Fruit fly (Drosophila melanogaster) whole organism, embryonic: ENCODE results near the gene Nrd1.
A peak's percentile ranks its signal among the peaks of the same experiment; 100 is the strongest.

ENCODE experiments used
- Asciz ChIP-seq: fragments of 200-800 bp; sonication (Bioruptor generic); optimal IDR thresholded peaks from 2 replicates; lab custom pipeline; 2017; ENCODE audit warnings: missing biosample characterization, mild to moderate bottlenecking, missing genetic modification characterization, missing genetic modification reagents
- BEAF-32 ChIP-seq: fragments of 200-800 bp; sonication (Bioruptor generic); optimal IDR thresholded peaks from 3 replicates; lab custom pipeline; 2017; ENCODE audit warnings: missing biosample characterization, missing genetic modification characterization, mild to moderate bottlenecking, moderate library complexity, missing genetic modification reagents
- Bgb ChIP-seq: fragments of 200-800 bp; sonication (Bioruptor generic); IDR thresholded peaks from 2 replicates; pipeline ENCODE4 v1.3.6; 2022; ENCODE audit warnings: missing biosample characterization, missing genetic modification characterization; ENCODE audit not compliant: partially characterized antibody
- BtbVII ChIP-seq: fragments of 200-800 bp; sonication (Bioruptor generic); optimal IDR thresholded peaks from 3 replicates; lab custom pipeline; 2017; ENCODE audit warnings: missing biosample characterization, mild to moderate bottlenecking, missing genetic modification characterization
- CG10267 ChIP-seq: fragments of 200-800 bp; sonication (Bioruptor generic); optimal IDR thresholded peaks from 2 replicates; lab custom pipeline; 2018; ENCODE audit warnings: missing biosample characterization, mild to moderate bottlenecking, missing genetic modification characterization, moderate library complexity
- CG12942 ChIP-seq: fragments of 200-800 bp; sonication (Bioruptor generic); optimal IDR thresholded peaks from 3 replicates; lab custom pipeline; 2016; ENCODE audit warnings: missing biosample characterization, missing genetic modification characterization
- CG14710 ChIP-seq: fragments of 200-800 bp; sonication (Bioruptor generic); optimal IDR thresholded peaks from 3 replicates; lab custom pipeline; 2019; ENCODE audit warnings: missing biosample characterization, mild to moderate bottlenecking, missing genetic modification characterization, moderate library complexity
- CG14860 ChIP-seq: fragments of 200-800 bp; sonication (Bioruptor generic); IDR thresholded peaks from 3 replicates; pipeline ENCODE4 v1.3.6; 2022; ENCODE audit warnings: missing biosample characterization, missing genetic modification characterization; ENCODE audit not compliant: partially characterized antibody
- CG17361 ChIP-seq: fragments of 200-800 bp; sonication (Bioruptor generic); IDR thresholded peaks from 3 replicates; pipeline ENCODE4 v1.3.6; 2022; ENCODE audit warnings: missing biosample characterization, missing genetic modification characterization
- CG31388 ChIP-seq: fragments of 200-800 bp; sonication (Bioruptor generic); optimal IDR thresholded peaks from 2 replicates; lab custom pipeline; 2016; ENCODE audit warnings: missing biosample characterization, missing genetic modification characterization
- CG3163 ChIP-seq: fragments of 200-800 bp; sonication (Bioruptor generic); optimal IDR thresholded peaks from 3 replicates; lab custom pipeline; 2016; ENCODE audit warnings: missing biosample characterization, missing genetic modification characterization
- CG34376 ChIP-seq: fragments of 200-800 bp; sonication (Bioruptor generic); optimal IDR thresholded peaks from 2 replicates; lab custom pipeline; 2018; ENCODE audit warnings: missing biosample characterization, mild to moderate bottlenecking, missing genetic modification characterization
- CG3995 ChIP-seq: fragments of 200-800 bp; sonication (Bioruptor generic); optimal IDR thresholded peaks from 3 replicates; lab custom pipeline; 2016; ENCODE audit warnings: missing biosample characterization, missing genetic modification characterization
- CG4360 ChIP-seq: fragments of 200-800 bp; sonication (Bioruptor generic); IDR thresholded peaks from 2 replicates; pipeline ENCODE4 v1.3.6; 2022; ENCODE audit warnings: missing biosample characterization, missing genetic modification characterization
- CG4617 ChIP-seq: fragments of 200-800 bp; sonication (Bioruptor generic); optimal IDR thresholded peaks from 3 replicates; lab custom pipeline; 2016; ENCODE audit warnings: missing biosample characterization, missing genetic modification characterization, borderline replicate concordance
- Chrac-16 ChIP-seq: fragments of 200-800 bp; sonication (Bioruptor generic); optimal IDR thresholded peaks from 3 replicates; lab custom pipeline; 2016; ENCODE audit warnings: missing biosample characterization, missing genetic modification characterization
- CkIIα-i1 ChIP-seq: fragments of 200-800 bp; sonication (Bioruptor generic); IDR thresholded peaks from 2 replicates; pipeline ENCODE4 v1.3.6; 2022; ENCODE audit warnings: missing biosample characterization, missing genetic modification characterization
- Dbx ChIP-seq: fragments of 200-800 bp; sonication (Bioruptor generic); IDR thresholded peaks from 3 replicates; pipeline ENCODE4 v1.3.6; 2022; ENCODE audit warnings: missing biosample characterization, missing genetic modification characterization
- HmgZ ChIP-seq: fragments of 200-800 bp; sonication (Bioruptor generic); optimal IDR thresholded peaks from 2 replicates; lab custom pipeline; 2018; ENCODE audit warnings: missing biosample characterization, mild to moderate bottlenecking, missing genetic modification characterization
- Hmx ChIP-seq: fragments of 200-800 bp; sonication (Bioruptor generic); optimal IDR thresholded peaks from 2 replicates; lab custom pipeline; 2016; ENCODE audit warnings: missing biosample characterization, missing genetic modification characterization
- Lim3 ChIP-seq: fragments of 200-800 bp; sonication (Bioruptor generic); IDR thresholded peaks from 2 replicates; pipeline ENCODE4 v1.3.6; 2022; ENCODE audit warnings: missing biosample characterization, missing genetic modification characterization
- Lpt ChIP-seq: fragments of >200 bp; optimal IDR thresholded peaks from 2 replicates; lab custom pipeline; 2018; ENCODE audit warnings: missing biosample characterization, missing genetic modification characterization
- NC2α ChIP-seq: fragments of 200-800 bp; sonication (Bioruptor generic); optimal IDR thresholded peaks from 2 replicates; lab custom pipeline; 2016; ENCODE audit warnings: missing biosample characterization, missing genetic modification characterization
- ab ChIP-seq: fragments of 200-800 bp; sonication (Bioruptor generic); optimal IDR thresholded peaks from 2 replicates; lab custom pipeline; 2016; ENCODE audit warnings: missing biosample characterization, missing genetic modification characterization
- ac ChIP-seq: fragments of 200-800 bp; sonication (Bioruptor generic); optimal IDR thresholded peaks from 3 replicates; lab custom pipeline; 2017; ENCODE audit warnings: missing biosample characterization, mild to moderate bottlenecking, missing genetic modification characterization
- az2 ChIP-seq: fragments of 200-800 bp; sonication (Bioruptor generic); optimal IDR thresholded peaks from 3 replicates; lab custom pipeline; 2016; ENCODE audit warnings: missing biosample characterization, missing genetic modification characterization
- chn ChIP-seq: fragments of 200-800 bp; sonication (Bioruptor generic); optimal IDR thresholded peaks from 2 replicates; lab custom pipeline; 2016; ENCODE audit warnings: missing biosample characterization, missing genetic modification characterization
- ci ChIP-seq: fragments of 200-800 bp; sonication (Bioruptor generic); IDR thresholded peaks from 3 replicates; pipeline ENCODE4 v1.3.6; 2022; ENCODE audit warnings: missing biosample characterization, missing genetic modification characterization
- corto ChIP-seq: fragments of 200-800 bp; sonication (Bioruptor generic); optimal IDR thresholded peaks from 2 replicates; lab custom pipeline; 2016; ENCODE audit warnings: missing biosample characterization, mild to moderate bottlenecking, missing genetic modification characterization, moderate library complexity
- danr ChIP-seq: fragments of 200-800 bp; sonication (Bioruptor generic); IDR thresholded peaks from 2 replicates; pipeline ENCODE4 v1.3.6; 2022; ENCODE audit warnings: missing biosample characterization, missing genetic modification characterization
- dm ChIP-seq: fragments of 200-800 bp; sonication (Bioruptor generic); optimal IDR thresholded peaks from 3 replicates; lab custom pipeline; 2016; ENCODE audit warnings: missing biosample characterization, missing genetic modification characterization
- esg ChIP-seq: fragments of 200-800 bp; sonication (Bioruptor generic); conservative IDR thresholded peaks from 2 replicates; pipeline ENCODE4 v1.3.6; 2022; ENCODE audit warnings: missing biosample characterization, missing genetic modification characterization
- eve ChIP-seq, 2 experiments: fragments of >200 bp; optimal IDR thresholded peaks; 2 replicates each; lab custom pipeline; 2017; ENCODE audit warnings: missing biosample characterization in 2 of 2, missing genetic modification characterization in 2 of 2
- ewg ChIP-seq: fragments of 200-800 bp; sonication (Bioruptor generic); optimal IDR thresholded peaks from 3 replicates; lab custom pipeline; 2017; ENCODE audit warnings: mild to moderate bottlenecking, missing biosample characterization, missing genetic modification reagents, missing genetic modification characterization
- fd96Cb ChIP-seq: fragments of 200-800 bp; sonication (Bioruptor generic); optimal IDR thresholded peaks from 2 replicates; lab custom pipeline; 2018; ENCODE audit warnings: missing biosample characterization, mild to moderate bottlenecking, missing genetic modification characterization, moderate library complexity
- fru ChIP-seq: fragments of >200 bp; optimal IDR thresholded peaks from 2 replicates; lab custom pipeline; 2017
- gce ChIP-seq: fragments of 200-800 bp; sonication (Bioruptor generic); IDR thresholded peaks from 3 replicates; pipeline ENCODE4 v1.3.6; 2022; ENCODE audit warnings: missing biosample characterization, missing genetic modification characterization
- gcm ChIP-seq: fragments of 200-800 bp; sonication (Bioruptor generic); optimal IDR thresholded peaks from 2 replicates; lab custom pipeline; 2019; ENCODE audit warnings: missing biosample characterization, mild to moderate bottlenecking, missing genetic modification characterization, moderate library complexity
- lilli ChIP-seq: fragments of 200-800 bp; sonication (Bioruptor generic); optimal IDR thresholded peaks from 3 replicates; lab custom pipeline; 2016; ENCODE audit warnings: missing biosample characterization, missing genetic modification characterization
- nerfin-1 ChIP-seq: fragments of 200-800 bp; sonication (Bioruptor generic); optimal IDR thresholded peaks from 3 replicates; lab custom pipeline; 2019; ENCODE audit warnings: missing biosample characterization, mild to moderate bottlenecking, missing genetic modification characterization, moderate library complexity
- otp ChIP-seq: fragments of 200-800 bp; sonication (Bioruptor generic); IDR thresholded peaks from 3 replicates; pipeline ENCODE4, ENCODE4 v1.3.6; 2022; ENCODE audit warnings: missing biosample characterization, missing genetic modification characterization
- prd ChIP-seq, 3 experiments: fragments of >200 bp in 2 of 3; fragments of 200-800 bp in 1 of 3; sonication (Bioruptor generic) in 1 of 3; optimal IDR thresholded peaks in 2 of 3; IDR thresholded peaks in 1 of 3; 2 replicates in 2 of 3; 3 replicates in 1 of 3; pipeline versions ENCODE4 v1.3.6 to Lab custom; 2017 to 2022; ENCODE audit warnings: missing biosample characterization in 1 of 3, missing genetic modification characterization in 1 of 3
- pzg ChIP-seq: fragments of 200-800 bp; sonication (Bioruptor generic); optimal IDR thresholded peaks from 3 replicates; lab custom pipeline; 2018; ENCODE audit warnings: missing biosample characterization, mild to moderate bottlenecking, missing genetic modification characterization, moderate library complexity
- rib ChIP-seq: fragments of 200-800 bp; sonication (Bioruptor generic); IDR thresholded peaks from 2 replicates; pipeline ENCODE4 v1.3.6; 2022; ENCODE audit warnings: missing biosample characterization, missing genetic modification characterization
- shn ChIP-seq: fragments of 200-800 bp; sonication (Bioruptor generic); optimal IDR thresholded peaks from 3 replicates; lab custom pipeline; 2016; ENCODE audit warnings: missing biosample characterization, missing genetic modification characterization
- slou ChIP-seq: fragments of 200-800 bp; sonication (Bioruptor generic); optimal IDR thresholded peaks from 3 replicates; lab custom pipeline; 2016; ENCODE audit warnings: missing biosample characterization, missing genetic modification characterization
- sna ChIP-seq: fragments of 200-800 bp; sonication (Bioruptor generic); IDR thresholded peaks from 2 replicates; pipeline ENCODE4 v1.3.6; 2022; ENCODE audit warnings: missing biosample characterization, missing genetic modification characterization; ENCODE audit not compliant: partially characterized antibody
- tin ChIP-seq: fragments of 200-800 bp; sonication (Bioruptor generic); optimal IDR thresholded peaks from 3 replicates; lab custom pipeline; 2016; ENCODE audit warnings: missing biosample characterization, missing genetic modification characterization
- zen2 ChIP-seq: fragments of 200-800 bp; sonication (Bioruptor generic); IDR thresholded peaks from 3 replicates; pipeline ENCODE4 v1.3.6; 2022; ENCODE audit warnings: missing biosample characterization, missing genetic modification characterization; ENCODE audit not compliant: partially characterized antibody

The Nrd1 gene

dm6 chrX:11888142-11888541, 19.4 kb upstream of the Nrd1 start, which contains the start of gene CG1840 (continued):
- TF ChIP-seq HmgZ (no peak), shn (no peak), gce (GFP tag; lab: Robert Waterston, UW) (no peak), ac (no peak), Lpt (no peak), Bgb (GFP tag; lab: Robert Waterston, UW) (peak; percentile 72), BtbVII (GFP tag; lab: Kevin White, UChicago) (no peak), Chrac-16 (GFP tag; lab: Kevin White, UChicago) (no peak), Dbx (no peak), sna (GFP tag; lab: Robert Waterston, UW) (peak; percentile 51; the same call in 1 of the 2 replicates), gcm (GFP tag; lab: Kevin White, UChicago) (no peak), az2 (no peak), prd (optimal IDR thresholded peaks at IDR 0.05; lab: Kevin White, UChicago) (no peak), prd (GFP tag; IDR thresholded peaks at IDR 0.05; lab: Robert Waterston, UW) (no peak), danr (GFP tag; lab: Robert Waterston, UW) (no peak), corto (GFP tag; lab: Kevin White, UChicago) (no peak)

- TF ChIP-seq CG3995 (GFP tag; lab: Kevin White, UChicago) = peak; percentile 76
- no peak for TF ChIP-seq Lim3 (GFP tag; lab: Robert Waterston, UW)
- peak; percentile 93 for TF ChIP-seq pzg (GFP tag; lab: Kevin White, UChicago)
- TF ChIP-seq chn (GFP tag; lab: Kevin White, UChicago) = peak; percentile 30
- no peak for TF ChIP-seq gce (GFP tag; lab: Robert Waterston, UW)
- TF ChIP-seq slou (GFP tag; lab: Kevin White, UChicago) = no peak
- no peak for TF ChIP-seq CG31388 (GFP tag; lab: Kevin White, UChicago)
- TF ChIP-seq sna (GFP tag; lab: Robert Waterston, UW) = peak; percentile 76
- peak; percentile 65 for TF ChIP-seq dm (GFP tag; lab: Kevin White, UChicago)
- TF ChIP-seq Dbx = no peak
- TF ChIP-seq Hmx = no peak
- TF ChIP-seq CG3163 = peak; percentile 27
- no peak for TF ChIP-seq rib
- TF ChIP-seq ewg (GFP tag; lab: Kevin White, UChicago) = no peak
- no peak for TF ChIP-seq ab (GFP tag; lab: Kevin White, UChicago)
- TF ChIP-seq fd96Cb = no peak
- TF ChIP-seq CG12942 (GFP tag; lab: Kevin White, UChicago) = peak; percentile 36
- peak; percentile 56; the same call in 2 of the 3 replicates for TF ChIP-seq ci (GFP tag; lab: Robert Waterston, UW)
- no peak for TF ChIP-seq Asciz (GFP tag; lab: Kevin White, UChicago)
- peak; percentile 67 for TF ChIP-seq lilli (GFP tag; lab: Kevin White, UChicago)
- TF ChIP-seq tin = peak; percentile 26
- TF ChIP-seq CG10267 (tag; lab: Kevin White, UChicago) = peak; percentile 95
- peak; percentile 65 for TF ChIP-seq CG14860 (GFP tag; lab: Robert Waterston, UW)
- TF ChIP-seq CG34376 (GFP tag; lab: Kevin White, UChicago) = peak; percentile 44
- TF ChIP-seq NC2α = no peak
- TF ChIP-seq CG4360 (GFP tag; lab: Robert Waterston, UW) = no peak
- TF ChIP-seq BEAF-32 (GFP tag; lab: Kevin White, UChicago) = peak; percentile 86
- peak; percentile 90 for TF ChIP-seq zen2 (GFP tag; lab: Robert Waterston, UW)
- no peak for TF ChIP-seq eve (GFP tag; optimal IDR thresholded peaks at IDR 0.05; lab: Kevin White, UChicago)
- TF ChIP-seq nerfin-1 (tag; lab: Kevin White, UChicago) = peak; percentile 48
- TF ChIP-seq CG17361 (GFP tag; lab: Robert Waterston, UW) = no peak
- TF ChIP-seq CkIIα-i1 (GFP tag; lab: Robert Waterston, UW) = no peak
- no peak for TF ChIP-seq otp (GFP tag; lab: Robert Waterston, UW)
- peak; percentile 71 for TF ChIP-seq CG4617
- TF ChIP-seq CG14710 (tag; lab: Kevin White, UChicago) = peak; percentile 52
- TF ChIP-seq esg (GFP tag; lab: Robert Waterston, UW) = no peak
- no peak for TF ChIP-seq fru
- TF ChIP-seq ac = no peak
- no peak for TF ChIP-seq prd (optimal IDR thresholded peaks at IDR 0.05; lab: Kevin White, UChicago)
- TF ChIP-seq prd (GFP tag; IDR thresholded peaks at IDR 0.05; lab: Robert Waterston, UW) = 0 out of 3 replicates have a peak, but pooled peaks have one; percentile 12
Measured at dm6 chrX:11886976-11887375, 18.3 kb upstream of the Nrd1 start, which contains the start of the genes CG10353 and SelG. Gene CG10353 (minus strand): TSS chrX:11887162. Gene SelG (plus strand): TSS chrX:11887284.
